Fruit fly (Drosophila melanogaster): ENCODE data around the gene Spc105R.

- TF ChIP-seq insv (optimal IDR thresholded peaks at IDR 0.05) (no peak), psq (optimal IDR thresholded peaks at IDR 0.05) (no peak), h (optimal IDR thresholded peaks at IDR 0.05) (no peak), ttk (optimal IDR thresholded peaks at IDR 0.05) (no peak), Sin3A (optimal IDR thresholded peaks at IDR 0.05) (no peak), Myc (optimal IDR thresholded peaks at IDR 0.05) (no peak)
Observed at dm6 chr3L:20837040-20837830, 37.0 kb downstream of the Spc105R start, which contains the start of gene CG13255.
